Worm (Caenorhabditis elegans) whole organism, mixed stage, embryonic: Measurements from ENCODE around the gene F10D2.16.

Experiments used
- blmp-1 ChIP-seq: fragments of 150-350 bp; optimal IDR thresholded peaks from 2 replicates; lab custom pipeline; 2014; ENCODE audit warnings: missing biosample characterization, missing genetic modification characterization
- drap-1 ChIP-seq: fragments of 200-800 bp; sonication (Bioruptor generic); optimal IDR thresholded peaks from 3 replicates; lab custom pipeline; 2018; ENCODE audit warnings: mild to moderate bottlenecking, missing genetic modification characterization, missing compliant biosample characterization
- ham-2 ChIP-seq: fragments of 200-800 bp; sonication (Bioruptor generic); optimal IDR thresholded peaks from 2 replicates; lab custom pipeline; 2018; ENCODE audit warnings: mild to moderate bottlenecking, missing genetic modification characterization, missing compliant biosample characterization
- lsy-2 ChIP-seq: fragments of 150-350 bp; optimal IDR thresholded peaks from 2 replicates; lab custom pipeline; 2014; ENCODE audit warnings: missing biosample characterization, missing genetic modification characterization
- nhr-237 ChIP-seq: fragments of 150-350 bp; optimal IDR thresholded peaks from 2 replicates; lab custom pipeline; 2014; ENCODE audit warnings: missing biosample characterization, missing genetic modification characterization
- nhr-28 ChIP-seq: fragments of 150-350 bp; optimal IDR thresholded peaks from 2 replicates; lab custom pipeline; 2014; ENCODE audit warnings: missing biosample characterization, missing genetic modification characterization

DNA sequence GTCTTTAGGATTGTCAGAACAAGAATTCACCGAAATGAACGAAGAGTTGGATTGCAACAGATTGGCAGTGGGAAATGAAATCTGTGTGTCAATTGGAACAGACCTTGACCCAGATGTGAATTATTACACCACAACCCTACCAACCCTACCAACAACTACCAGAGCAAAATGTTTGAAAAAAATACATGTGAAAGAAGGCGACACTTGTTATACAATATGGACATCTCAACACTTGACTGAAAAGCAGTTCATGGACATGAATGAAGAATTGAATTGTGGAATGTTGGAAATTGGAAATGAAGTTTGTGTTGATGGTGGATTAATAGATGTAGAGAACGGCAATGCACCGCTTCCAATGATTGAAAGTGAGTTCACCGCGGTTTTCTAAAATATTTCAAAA lies 10.1 kb upstream of the F10D2.16 start:
- TF ChIP-seq blmp-1 (no peak), nhr-237 (tag; lab: Kevin White, UChicago) (no peak), drap-1 (GFP tag; lab: Kevin White, UChicago) (no peak), nhr-28 (tag; lab: Kevin White, UChicago) (no peak), ham-2 (GFP tag; lab: Kevin White, UChicago) (no peak), lsy-2 (no peak)
